Worm (Caenorhabditis elegans) whole organism, L3 larva: ENCODE results near the gene T08B6.4.

Experiments used
- aly-2 ChIP-seq: fragments of 150-350 bp; optimal IDR thresholded peaks from 2 replicates; lab custom pipeline; 2014; ENCODE audit warnings: missing biosample characterization, missing genetic modification characterization
- ama-1 ChIP-seq: fragments of 150-350 bp; optimal IDR thresholded peaks from 2 replicates; lab custom pipeline; 2018
- ceh-16 ChIP-seq: sonication (generic microtip); optimal IDR thresholded peaks from 2 replicates; lab custom pipeline; 2017; ENCODE audit warnings: missing biosample characterization, missing genetic modification characterization
- ceh-9 ChIP-seq: sonication (generic microtip); optimal IDR thresholded peaks from 2 replicates; lab custom pipeline; 2018; ENCODE audit warnings: missing biosample characterization, missing genetic modification characterization
- egl-5 ChIP-seq: fragments of 150-350 bp; optimal IDR thresholded peaks from 2 replicates; lab custom pipeline; 2017; ENCODE audit warnings: missing biosample characterization, missing genetic modification reagents, missing genetic modification characterization, inconsistent platforms
- elt-1 ChIP-seq: fragments of 150-350 bp; optimal IDR thresholded peaks from 2 replicates; lab custom pipeline; 2014; ENCODE audit warnings: missing biosample characterization, missing genetic modification characterization
- elt-2 ChIP-seq: sonication (generic microtip); optimal IDR thresholded peaks from 2 replicates; lab custom pipeline; 2016; ENCODE audit warnings: missing genetic modification reagents, mild to moderate bottlenecking, missing genetic modification characterization, missing compliant biosample characterization
- eor-1 ChIP-seq, 2 experiments: fragments of 150-350 bp; optimal IDR thresholded peaks; 2 replicates each; lab custom pipeline; 2014 to 2018; ENCODE audit warnings: missing biosample characterization in 2 of 2, missing genetic modification characterization in 2 of 2
- fkh-2 ChIP-seq: fragments of 150-350 bp; optimal IDR thresholded peaks from 2 replicates; lab custom pipeline; 2014; ENCODE audit warnings: missing biosample characterization, missing genetic modification reagents, missing genetic modification characterization
- hmg-11 ChIP-seq: sonication (generic microtip); optimal IDR thresholded peaks from 2 replicates; lab custom pipeline; 2016; ENCODE audit warnings: missing genetic modification characterization, missing compliant biosample characterization
- jun-1 ChIP-seq: fragments of 150-350 bp; optimal IDR thresholded peaks from 2 replicates; lab custom pipeline; 2014; ENCODE audit warnings: missing biosample characterization, missing genetic modification reagents, missing genetic modification characterization
- lin-15B ChIP-seq: fragments of 150-350 bp; optimal IDR thresholded peaks from 2 replicates; lab custom pipeline; 2014; ENCODE audit warnings: missing biosample characterization, missing genetic modification characterization
- lsy-12 ChIP-seq: sonication (generic microtip); optimal IDR thresholded peaks from 2 replicates; lab custom pipeline; 2016; ENCODE audit warnings: mild to moderate bottlenecking, missing genetic modification characterization, missing compliant biosample characterization
- mdl-1 ChIP-seq: fragments of 150-350 bp; optimal IDR thresholded peaks from 2 replicates; lab custom pipeline; 2014; ENCODE audit warnings: missing biosample characterization, missing genetic modification characterization
- mml-1 ChIP-seq: fragments of 150-350 bp; sonication (generic microtip); optimal IDR thresholded peaks from 3 replicates; lab custom pipeline; 2014; ENCODE audit warnings: missing biosample characterization, missing genetic modification characterization
- nfya-1 ChIP-seq: sonication (generic microtip); optimal IDR thresholded peaks from 2 replicates; lab custom pipeline; 2017; ENCODE audit warnings: missing genetic modification characterization, mild to moderate bottlenecking, missing compliant biosample characterization, antibody characterized with exemption, moderate library complexity; ENCODE audit not compliant: insufficient read depth
- nhr-11 ChIP-seq: fragments of 150-350 bp; optimal IDR thresholded peaks from 2 replicates; lab custom pipeline; 2014; ENCODE audit warnings: missing biosample characterization, missing genetic modification characterization
- nhr-23 ChIP-seq: fragments of 150-350 bp; optimal IDR thresholded peaks from 2 replicates; lab custom pipeline; 2014; ENCODE audit warnings: missing biosample characterization, missing genetic modification reagents, missing genetic modification characterization
- nhr-237 ChIP-seq: fragments of 150-350 bp; optimal IDR thresholded peaks from 2 replicates; lab custom pipeline; 2014; ENCODE audit warnings: missing biosample characterization, missing genetic modification characterization
- nhr-43 ChIP-seq: sonication (generic microtip); optimal IDR thresholded peaks from 2 replicates; lab custom pipeline; 2016; ENCODE audit warnings: mild to moderate bottlenecking, missing genetic modification characterization, missing compliant biosample characterization; ENCODE audit not compliant: poor library complexity, severe bottlenecking
- nhr-76 ChIP-seq: fragments of 150-350 bp; sonication (generic microtip); optimal IDR thresholded peaks from 5 replicates; lab custom pipeline; 2014; ENCODE audit warnings: missing biosample characterization, missing genetic modification characterization
- nhr-77 ChIP-seq: fragments of 150-350 bp; optimal IDR thresholded peaks from 2 replicates; lab custom pipeline; 2014; ENCODE audit warnings: missing biosample characterization, missing genetic modification characterization
- pha-4 ChIP-seq: fragments of 150-350 bp; optimal IDR thresholded peaks from 2 replicates; lab custom pipeline; 2014; ENCODE audit warnings: missing biosample characterization, missing genetic modification reagents, missing genetic modification characterization
- skn-1 ChIP-seq: fragments of 150-350 bp; optimal IDR thresholded peaks from 2 replicates; lab custom pipeline; 2014; ENCODE audit warnings: missing biosample characterization, missing genetic modification characterization
- snpc-4 ChIP-seq: fragments of 150-350 bp; optimal IDR thresholded peaks from 2 replicates; lab custom pipeline; 2014; ENCODE audit warnings: missing biosample characterization, missing genetic modification characterization
- zag-1 ChIP-seq: fragments of 150-350 bp; optimal IDR thresholded peaks from 2 replicates; lab custom pipeline; 2014; ENCODE audit warnings: missing biosample characterization, missing genetic modification characterization
- ztf-4 ChIP-seq: fragments of 150-350 bp; optimal IDR thresholded peaks from 2 replicates; lab custom pipeline; 2014; ENCODE audit warnings: missing biosample characterization, missing genetic modification characterization

The T08B6.4 gene

DNA sequence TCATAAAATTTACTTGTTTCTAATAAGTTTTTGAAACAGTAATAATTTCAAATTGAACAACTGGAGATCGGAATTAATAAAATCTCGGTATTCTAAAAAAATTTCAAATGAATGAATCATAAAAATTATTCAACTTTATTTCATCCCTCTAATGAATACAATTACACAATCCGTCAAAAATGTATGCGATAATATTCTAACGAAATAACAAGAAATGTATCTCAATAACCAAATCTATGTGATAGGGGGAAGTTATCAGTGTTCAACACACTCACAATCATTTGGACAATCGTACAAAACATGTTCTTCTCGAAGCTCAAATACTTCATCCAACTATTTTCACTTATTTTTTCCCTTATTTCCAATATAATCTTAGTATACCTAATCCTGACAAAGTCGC lies 36.2 kb downstream of the T08B6.4 start, which contains the start of gene Y9C9A.5:
Y9C9A.5 (plus strand) TSS at position 301 of the 400 bp plus-strand sequence.
- TF ChIP-seq ceh-9 (no peak), pha-4 (tag; lab: Kevin White, UChicago) (no peak), nhr-43 (no peak), aly-2 (tag; lab: Kevin White, UChicago) (no peak), fkh-2 (tag; lab: Kevin White, UChicago) (no peak), snpc-4 (no peak), nhr-77 (tag; lab: Kevin White, UChicago) (no peak), nhr-23 (no peak), ztf-4 (tag; lab: Kevin White, UChicago) (no peak), nhr-237 (tag; lab: Kevin White, UChicago) (no peak)

DNA sequence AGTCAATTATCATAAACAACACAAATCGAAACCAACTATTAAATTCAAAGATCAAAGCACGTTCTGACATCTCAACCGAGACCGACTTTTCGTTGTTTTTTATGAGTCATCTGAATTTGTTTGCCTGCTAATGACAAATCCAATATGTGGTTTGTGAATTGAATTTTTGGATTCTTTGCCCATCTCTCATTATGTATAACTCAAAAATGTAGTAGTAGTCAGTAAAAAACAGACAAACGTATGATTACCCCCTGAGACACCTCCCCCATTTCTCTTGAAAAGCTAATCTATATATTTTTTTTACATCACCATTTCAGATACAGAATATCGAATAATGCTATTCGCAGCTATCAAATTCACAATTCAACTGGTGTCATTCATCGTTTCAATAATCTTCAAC lies 40.3 kb downstream of the T08B6.4 start, which contains the start of gene str-169:
str-169 (plus strand) TSS at position 301 of the 400 bp plus-strand sequence.
- no peak for TF ChIP-seq nfya-1 (tag; lab: Kevin White, UChicago)
- no peak for TF ChIP-seq snpc-4
- TF ChIP-seq mdl-1 (tag; lab: Kevin White, UChicago) = no peak
- no peak for TF ChIP-seq lin-15B (tag; lab: Kevin White, UChicago)
- no peak for TF ChIP-seq ceh-9
- TF ChIP-seq mml-1 (tag; lab: Kevin White, UChicago) = no peak
- no peak for TF ChIP-seq nhr-23
- no peak for TF ChIP-seq eor-1 (tag; optimal IDR thresholded peaks at IDR 0.05; lab: Kevin White, UChicago)
- TF ChIP-seq nhr-11 (tag; lab: Kevin White, UChicago) = no peak
- TF ChIP-seq jun-1 (tag; lab: Kevin White, UChicago) = no peak
- TF ChIP-seq lsy-12 (tag; lab: Kevin White, UChicago) = no peak
- no peak for TF ChIP-seq elt-2 (tag; lab: Kevin White, UChicago)
- no peak for TF ChIP-seq hmg-11 (tag; lab: Kevin White, UChicago)
- no peak for TF ChIP-seq nhr-77 (tag; lab: Kevin White, UChicago)
- TF ChIP-seq elt-1 = no peak

DNA sequence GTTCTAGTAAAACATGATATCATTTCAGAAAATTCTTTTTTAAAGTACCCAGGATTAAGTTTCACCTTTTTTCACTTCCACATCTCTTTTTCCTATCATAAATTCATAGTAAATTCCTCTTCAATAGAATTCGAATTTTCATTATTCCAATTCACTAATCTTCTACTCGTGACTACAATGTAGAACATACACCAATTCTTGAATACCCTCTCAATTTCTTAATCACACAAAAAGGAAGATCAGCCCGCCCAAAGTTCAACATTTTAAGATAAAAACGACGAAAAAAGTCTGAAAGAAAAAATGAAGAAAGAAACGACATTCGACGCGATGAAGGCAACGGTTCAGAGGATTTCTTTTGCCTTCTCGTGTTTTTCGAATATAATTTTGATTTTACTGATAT lies 48.4 kb downstream of the T08B6.4 start, which contains the start of gene str-163:
str-163 (plus strand) TSS at position 301 of the 400 bp plus-strand sequence.
- TF ChIP-seq ceh-16 (tag; lab: Kevin White, UChicago) (no peak), elt-1 (no peak), mml-1 (tag; lab: Kevin White, UChicago) (no peak), skn-1 (tag; lab: Kevin White, UChicago) (no peak), egl-5 (tag; lab: Kevin White, UChicago) (no peak), lsy-12 (tag; lab: Kevin White, UChicago) (no peak), nhr-76 (tag; lab: Kevin White, UChicago) (no peak), ama-1 (no peak), nhr-23 (no peak), snpc-4 (no peak), zag-1 (no peak), ztf-4 (tag; lab: Kevin White, UChicago) (no peak)
